Worm (Caenorhabditis elegans): ENCODE data around the gene F46G11.4.

F46G11.4 gene

ce11 chrX:5817078-5817477 is 18.5 kb upstream of the F46G11.4 start:
- TF ChIP-seq ceh-36 (tag; optimal IDR thresholded peaks at IDR 0.05), result no peak
- TF ChIP-seq B0310.2 (tag; optimal IDR thresholded peaks at IDR 0.05), result no peak

- no peak for TF ChIP-seq tbx-11 (GFP tag; IDR thresholded peaks at IDR 0.05)
- TF ChIP-seq scrt-1 (GFP tag; IDR thresholded peaks at IDR 0.05), result no peak
- no peak for TF ChIP-seq ceh-13 (GFP tag; optimal IDR thresholded peaks at IDR 0.05)
- peak; percentile 23 for TF ChIP-seq aly-1 (tag; optimal IDR thresholded peaks at IDR 0.05)
- no peak for TF ChIP-seq tbx-37 (GFP tag; conservative IDR thresholded peaks at IDR 0.05)
- TF ChIP-seq sea-1 (GFP tag; conservative IDR thresholded peaks at IDR 0.05), result no peak
- TF ChIP-seq F13C5.2 (tag; optimal IDR thresholded peaks at IDR 0.05), result peak; percentile 55
- peak; percentile 75 for TF ChIP-seq hmg-4 (GFP tag; optimal IDR thresholded peaks at IDR 0.05)
- TF ChIP-seq ets-7 (tag; optimal IDR thresholded peaks at IDR 0.05), result no peak
- no peak for TF ChIP-seq hnd-1 (tag; optimal IDR thresholded peaks at IDR 0.05)
- TF ChIP-seq tra-4 (tag; optimal IDR thresholded peaks at IDR 0.05), result no peak
- peak; percentile 1 for TF ChIP-seq B0310.2 (tag; optimal IDR thresholded peaks at IDR 0.05)
- TF ChIP-seq pes-1 (GFP tag; IDR thresholded peaks at IDR 0.05), result no peak
- no peak for TF ChIP-seq ama-1 (optimal IDR thresholded peaks at IDR 0.05)
- 0 out of 2 replicates have a peak, but pooled peaks have one; percentile 7 for TF ChIP-seq flt-1 (GFP tag; IDR thresholded peaks at IDR 0.05)
- TF ChIP-seq ceh-36 (tag; optimal IDR thresholded peaks at IDR 0.05), result no peak
- TF ChIP-seq hmbx-1 (tag; optimal IDR thresholded peaks at IDR 0.05), result no peak
Observed at ce11 chrX:5816346-5816745, 17.8 kb upstream of the F46G11.4 start.

ce11 chrX:5815343-5815742 is 16.8 kb upstream of the F46G11.4 start:
- TF ChIP-seq flt-1 (GFP tag; IDR thresholded peaks at IDR 0.05) (no peak), ceh-13 (GFP tag; optimal IDR thresholded peaks at IDR 0.05) (no peak), hmbx-1 (tag; optimal IDR thresholded peaks at IDR 0.05) (no peak), tbx-11 (GFP tag; IDR thresholded peaks at IDR 0.05) (no peak), hmg-4 (GFP tag; optimal IDR thresholded peaks at IDR 0.05) (no peak), sea-1 (GFP tag; conservative IDR thresholded peaks at IDR 0.05) (no peak), F13C5.2 (tag; optimal IDR thresholded peaks at IDR 0.05) (no peak), tra-4 (tag; optimal IDR thresholded peaks at IDR 0.05) (no peak), ama-1 (optimal IDR thresholded peaks at IDR 0.05) (no peak), hnd-1 (tag; optimal IDR thresholded peaks at IDR 0.05) (no peak), aly-1 (tag; optimal IDR thresholded peaks at IDR 0.05) (no peak), scrt-1 (GFP tag; IDR thresholded peaks at IDR 0.05) (no peak), tbx-37 (GFP tag; conservative IDR thresholded peaks at IDR 0.05) (no peak), pes-1 (GFP tag; IDR thresholded peaks at IDR 0.05) (no peak), ets-7 (tag; optimal IDR thresholded peaks at IDR 0.05) (no peak)

ce11 chrX:5814342-5814741 is 15.8 kb upstream of the F46G11.4 start:
- TF ChIP-seq tra-4 (tag; optimal IDR thresholded peaks at IDR 0.05), result no peak
- no peak for TF ChIP-seq ceh-13 (GFP tag; optimal IDR thresholded peaks at IDR 0.05)
- TF ChIP-seq aly-1 (tag; optimal IDR thresholded peaks at IDR 0.05), result no peak
- no peak for TF ChIP-seq pes-1 (GFP tag; IDR thresholded peaks at IDR 0.05)
- no peak for TF ChIP-seq flt-1 (GFP tag; IDR thresholded peaks at IDR 0.05)
- TF ChIP-seq B0310.2 (tag; optimal IDR thresholded peaks at IDR 0.05), result no peak
- TF ChIP-seq ets-7 (tag; optimal IDR thresholded peaks at IDR 0.05), result no peak
- TF ChIP-seq ceh-36 (tag; optimal IDR thresholded peaks at IDR 0.05), result no peak
- no peak for TF ChIP-seq scrt-1 (GFP tag; IDR thresholded peaks at IDR 0.05)
- no peak for TF ChIP-seq sea-1 (GFP tag; conservative IDR thresholded peaks at IDR 0.05)
- no peak for TF ChIP-seq tbx-11 (GFP tag; IDR thresholded peaks at IDR 0.05)
- TF ChIP-seq ama-1 (optimal IDR thresholded peaks at IDR 0.05), result no peak
- no peak for TF ChIP-seq hnd-1 (tag; optimal IDR thresholded peaks at IDR 0.05)
- TF ChIP-seq hmg-4 (GFP tag; optimal IDR thresholded peaks at IDR 0.05), result no peak
- TF ChIP-seq F13C5.2 (tag; optimal IDR thresholded peaks at IDR 0.05), result no peak
- no peak for TF ChIP-seq tbx-37 (GFP tag; conservative IDR thresholded peaks at IDR 0.05)
- no peak for TF ChIP-seq hmbx-1 (tag; optimal IDR thresholded peaks at IDR 0.05)

- TF ChIP-seq B0310.2 (tag; optimal IDR thresholded peaks at IDR 0.05) (no peak), pes-1 (GFP tag; IDR thresholded peaks at IDR 0.05) (no peak), hmbx-1 (tag; optimal IDR thresholded peaks at IDR 0.05) (no peak), ama-1 (optimal IDR thresholded peaks at IDR 0.05) (no peak), ceh-36 (tag; optimal IDR thresholded peaks at IDR 0.05) (no peak), tbx-11 (GFP tag; IDR thresholded peaks at IDR 0.05) (no peak), hnd-1 (tag; optimal IDR thresholded peaks at IDR 0.05) (no peak), hmg-4 (GFP tag; optimal IDR thresholded peaks at IDR 0.05) (no peak), tra-4 (tag; optimal IDR thresholded peaks at IDR 0.05) (no peak), ets-7 (tag; optimal IDR thresholded peaks at IDR 0.05) (no peak), sea-1 (GFP tag; conservative IDR thresholded peaks at IDR 0.05) (no peak), F13C5.2 (tag; optimal IDR thresholded peaks at IDR 0.05) (no peak), ceh-13 (GFP tag; optimal IDR thresholded peaks at IDR 0.05) (no peak), flt-1 (GFP tag; IDR thresholded peaks at IDR 0.05) (no peak), tbx-37 (GFP tag; conservative IDR thresholded peaks at IDR 0.05) (no peak), aly-1 (tag; optimal IDR thresholded peaks at IDR 0.05) (no peak), scrt-1 (GFP tag; IDR thresholded peaks at IDR 0.05) (no peak)
Observed at ce11 chrX:5813030-5813429, 14.4 kb upstream of the F46G11.4 start.

ce11 chrX:5811997-5812562 is 13.5 kb upstream of the F46G11.4 start:
- TF ChIP-seq ceh-36 (tag; optimal IDR thresholded peaks at IDR 0.05) (no peak), B0310.2 (tag; optimal IDR thresholded peaks at IDR 0.05) (peak; percentile 74), ceh-13 (GFP tag; optimal IDR thresholded peaks at IDR 0.05) (peak; percentile 26), hnd-1 (tag; optimal IDR thresholded peaks at IDR 0.05) (no peak), scrt-1 (GFP tag; IDR thresholded peaks at IDR 0.05) (peak; percentile 6; the same call in 1 of the 2 replicates), ets-7 (tag; optimal IDR thresholded peaks at IDR 0.05) (peak; percentile 76), ama-1 (optimal IDR thresholded peaks at IDR 0.05) (no peak), hmbx-1 (tag; optimal IDR thresholded peaks at IDR 0.05) (no peak), flt-1 (GFP tag; IDR thresholded peaks at IDR 0.05) (peak; percentile 60), tbx-11 (GFP tag; IDR thresholded peaks at IDR 0.05) (0 out of 2 replicates have a peak, but pooled peaks have one; percentile 50), F13C5.2 (tag; optimal IDR thresholded peaks at IDR 0.05) (peak; percentile 80), sea-1 (GFP tag; conservative IDR thresholded peaks at IDR 0.05) (0 out of 2 replicates have a peak, but pooled peaks have one; percentile 36), hmg-4 (GFP tag; optimal IDR thresholded peaks at IDR 0.05) (peak; percentile 94), tra-4 (tag; optimal IDR thresholded peaks at IDR 0.05) (no peak), aly-1 (tag; optimal IDR thresholded peaks at IDR 0.05) (peak; percentile 77), pes-1 (GFP tag; IDR thresholded peaks at IDR 0.05) (no peak), tbx-37 (GFP tag; conservative IDR thresholded peaks at IDR 0.05) (no peak)

- no peak for TF ChIP-seq hmbx-1 (tag; optimal IDR thresholded peaks at IDR 0.05)
- no peak for TF ChIP-seq aly-1 (tag; optimal IDR thresholded peaks at IDR 0.05)
- TF ChIP-seq flt-1 (GFP tag; IDR thresholded peaks at IDR 0.05), result no peak
Observed at ce11 chrX:5810677-5811076, 12.1 kb upstream of the F46G11.4 start.
